Worm (Caenorhabditis elegans): ENCODE data around the gene F11C1.4.

DNA sequence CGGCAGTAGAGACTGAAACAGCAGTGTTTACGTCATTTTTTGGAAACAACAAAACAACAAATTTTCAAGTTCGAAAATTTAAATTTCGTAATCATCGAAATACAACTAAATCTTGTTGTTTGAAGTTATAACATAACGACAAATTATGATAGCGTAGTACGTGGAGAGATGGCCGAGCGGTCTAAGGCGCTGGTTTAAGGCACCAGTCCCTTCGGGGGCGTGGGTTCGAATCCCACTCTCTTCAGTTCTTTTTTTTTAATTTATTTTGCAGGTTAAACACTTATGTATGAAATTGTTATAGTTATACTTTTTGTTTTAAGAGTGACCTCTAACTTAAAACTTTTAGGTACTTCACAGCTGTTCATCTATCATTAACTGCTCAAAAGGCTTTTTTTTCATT, 34.6 kb upstream of the F11C1.4 start:
- TF ChIP-seq unc-130 (GFP tag; optimal IDR thresholded peaks at IDR 0.05) (no peak), pha-4 (GFP tag; IDR thresholded peaks at IDR 0.05) (no peak; the same call in 1 of the 2 replicates), pha-4 (tag; optimal IDR thresholded peaks at IDR 0.05) (no peak), snpc-4 (tag; optimal IDR thresholded peaks at IDR 0.05) (no peak), php-3 (GFP tag; IDR thresholded peaks at IDR 0.05) (no peak), fkh-10 (GFP tag; optimal IDR thresholded peaks at IDR 0.05) (no peak), Y48G9A.11 (GFP tag; IDR thresholded peaks at IDR 0.05) (0 out of 2 replicates have a peak, but pooled peaks have one; percentile 33), zip-11 (GFP tag; IDR thresholded peaks at IDR 0.05) (no peak), ceh-28 (tag; optimal IDR thresholded peaks at IDR 0.05) (no peak), nhr-237 (tag; optimal IDR thresholded peaks at IDR 0.05) (no peak), nhr-41 (GFP tag; IDR thresholded peaks at IDR 0.05) (no peak), nhr-11 (tag; optimal IDR thresholded peaks at IDR 0.05) (no peak)
